Worm (Caenorhabditis elegans): ENCODE results near the gene F35D11.1.

The F35D11.1 gene

DNA sequence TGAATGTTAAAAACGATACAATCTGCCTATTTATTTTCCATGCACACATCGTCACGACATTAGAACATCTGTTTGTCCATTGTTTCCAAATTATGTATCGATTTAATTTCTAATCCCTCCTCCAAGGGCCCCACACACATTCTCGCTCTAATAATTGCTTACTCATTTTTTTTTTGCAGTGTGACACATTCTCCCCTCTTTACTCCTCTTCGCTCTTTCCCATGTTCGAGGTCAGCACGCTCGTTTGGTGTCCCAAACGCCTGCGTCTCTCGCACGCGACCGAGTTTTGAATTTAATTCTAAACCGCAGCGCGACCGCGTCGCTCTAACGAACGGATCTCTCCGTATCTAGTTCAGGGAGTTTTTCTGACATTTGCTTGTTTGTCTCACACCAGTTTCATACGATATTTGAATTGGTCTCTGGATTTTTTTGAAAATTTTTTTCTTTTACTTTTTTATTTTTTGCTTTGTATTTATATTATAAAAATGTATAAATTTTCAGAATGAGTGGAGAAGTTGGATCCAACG lies 45.9 kb downstream of the F35D11.1 start, which contains the start of the genes clec-140 and hmg-11 (continued):
- no peak for TF ChIP-seq ceh-100 (GFP tag; IDR thresholded peaks at IDR 0.05)
- no peak for TF ChIP-seq madf-8 (GFP tag; conservative IDR thresholded peaks at IDR 0.05)
- no peak for TF ChIP-seq hmg-20 (GFP tag; IDR thresholded peaks at IDR 0.05)
- TF ChIP-seq chd-7 (tag; optimal IDR thresholded peaks at IDR 0.05) = no peak
- TF ChIP-seq F52B5.7 (tag; optimal IDR thresholded peaks at IDR 0.05) = no peak
- TF ChIP-seq nfya-1 (tag; optimal IDR thresholded peaks at IDR 0.05; ENCODE audit: borderline replicate concordance, insufficient read depth) = no peak
- no peak for TF ChIP-seq F37B4.10 (GFP tag; IDR thresholded peaks at IDR 0.05)
- TF ChIP-seq dox-1 (GFP tag; IDR thresholded peaks at IDR 0.05) = peak; percentile 66
- no peak for TF ChIP-seq hsf-1 (GFP tag; IDR thresholded peaks at IDR 0.05)
- no peak for TF ChIP-seq gei-17 (GFP tag; optimal IDR thresholded peaks at IDR 0.05)
- TF ChIP-seq die-1 (tag; optimal IDR thresholded peaks at IDR 0.05) = peak; percentile 7
- no peak for TF ChIP-seq ceh-40 (GFP tag; IDR thresholded peaks at IDR 0.05)
- TF ChIP-seq hlh-12 (tag; optimal IDR thresholded peaks at IDR 0.05) = no peak
- TF ChIP-seq egl-44 (GFP tag; IDR thresholded peaks at IDR 0.05) = 0 out of 2 replicates have a peak, but pooled peaks have one; percentile 33
- no peak for TF ChIP-seq Y53F4B.3 (GFP tag; IDR thresholded peaks at IDR 0.05)
- no peak for TF ChIP-seq dpl-1 (GFP tag; optimal IDR thresholded peaks at IDR 0.05)
- no peak for TF ChIP-seq dpff-1 (tag; optimal IDR thresholded peaks at IDR 0.05)
- TF ChIP-seq lin-40 (tag; optimal IDR thresholded peaks at IDR 0.05) = no peak
- TF ChIP-seq ztf-22 (GFP tag; optimal IDR thresholded peaks at IDR 0.05) = no peak

DNA sequence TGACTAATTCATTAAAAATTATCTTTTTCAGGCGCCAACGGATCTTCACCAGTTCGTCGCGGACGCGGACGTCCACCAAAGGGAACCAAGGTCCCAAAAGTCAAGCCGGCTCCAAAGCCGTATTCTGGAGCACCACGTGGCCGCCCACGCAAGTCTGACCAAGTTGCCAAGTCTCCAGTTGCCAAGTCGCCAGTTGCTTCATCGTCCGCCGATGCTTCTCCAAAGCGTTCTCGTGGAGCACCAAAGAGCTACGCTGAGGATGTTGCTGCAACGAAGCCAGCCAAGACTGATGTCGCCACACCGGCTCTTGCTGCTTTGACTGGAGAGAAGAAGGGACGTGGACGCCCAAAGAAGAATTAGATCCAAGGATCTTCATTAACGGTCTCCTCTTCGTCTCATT lies 46.5 kb downstream of the F35D11.1 start:
- TF ChIP-seq lin-35 (GFP tag; optimal IDR thresholded peaks at IDR 0.05) (no peak), zfh-2 (GFP tag; conservative IDR thresholded peaks at IDR 0.05) (peak; percentile 64)

- no peak for TF ChIP-seq ceh-58 (GFP tag; IDR thresholded peaks at IDR 0.05)
- TF ChIP-seq ztf-3 (GFP tag; optimal IDR thresholded peaks at IDR 0.05) = no peak
- no peak for TF ChIP-seq madf-8 (GFP tag; conservative IDR thresholded peaks at IDR 0.05)
- TF ChIP-seq egl-18 (GFP tag; IDR thresholded peaks at IDR 0.05) = no peak
- TF ChIP-seq tlf-1 (GFP tag; optimal IDR thresholded peaks at IDR 0.05) = no peak
- no peak for TF ChIP-seq ceh-79 (tag; optimal IDR thresholded peaks at IDR 0.05)
- TF ChIP-seq B0261.1 (tag; optimal IDR thresholded peaks at IDR 0.05) = no peak
- TF ChIP-seq gei-17 (GFP tag; optimal IDR thresholded peaks at IDR 0.05) = no peak
- no peak for TF ChIP-seq F52B5.7 (tag; optimal IDR thresholded peaks at IDR 0.05)
- TF ChIP-seq nfyb-1 (GFP tag; IDR thresholded peaks at IDR 0.05) = no peak
- no peak for TF ChIP-seq zim-3 (tag; optimal IDR thresholded peaks at IDR 0.05)
These were observed 47.0 kb downstream of the F35D11.1 start for ce11 chrII:4673670-4674069.

DNA sequence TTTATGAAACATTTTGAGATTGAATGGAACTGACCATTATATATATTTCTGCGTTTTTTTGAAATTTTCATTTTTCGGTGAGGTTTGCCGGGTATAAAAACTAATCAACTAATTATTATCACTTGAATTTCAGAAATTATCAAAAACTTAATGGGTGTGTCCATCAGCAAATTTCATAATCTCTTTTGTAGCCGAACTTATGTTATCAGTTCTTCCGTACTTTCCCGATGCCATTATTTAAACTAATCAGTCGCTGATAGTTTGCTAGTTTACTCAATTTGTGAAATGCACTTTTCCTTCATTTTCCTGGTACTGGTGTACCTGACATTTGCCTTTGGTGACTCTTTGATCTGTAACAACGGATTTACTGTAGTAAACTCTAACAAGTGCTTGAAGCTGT lies 47.5 kb downstream of the F35D11.1 start:
- no peak for TF ChIP-seq let-526 (GFP tag; IDR thresholded peaks at IDR 0.05)
- TF ChIP-seq nhr-80 (tag; optimal IDR thresholded peaks at IDR 0.05) = peak; percentile 74

- TF ChIP-seq zfh-2 (GFP tag; conservative IDR thresholded peaks at IDR 0.05) (no peak), akir-1 (GFP tag; optimal IDR thresholded peaks at IDR 0.05) (no peak), nhr-120 (GFP tag; IDR thresholded peaks at IDR 0.05) (no peak), egrh-3 (GFP tag; IDR thresholded peaks at IDR 0.05) (no peak), nhr-27 (tag; optimal IDR thresholded peaks at IDR 0.05) (no peak), K11D2.4 (GFP tag; IDR thresholded peaks at IDR 0.05) (no peak), hrde-1 (tag; optimal IDR thresholded peaks at IDR 0.05; ENCODE audit: borderline replicate concordance) (no peak), nfyb-1 (GFP tag; IDR thresholded peaks at IDR 0.05) (no peak), lir-1 (GFP tag; conservative IDR thresholded peaks at IDR 0.05) (no peak), B0019.2 (GFP tag; conservative IDR thresholded peaks at IDR 0.05) (no peak), Y53F4B.3 (GFP tag; IDR thresholded peaks at IDR 0.05) (no peak), madf-8 (GFP tag; conservative IDR thresholded peaks at IDR 0.05) (no peak), tbp1 (GFP tag; optimal IDR thresholded peaks at IDR 0.05) (no peak), aptf-3 (GFP tag; IDR thresholded peaks at IDR 0.05) (no peak), dox-1 (GFP tag; IDR thresholded peaks at IDR 0.05) (no peak), ama-1 (optimal IDR thresholded peaks at IDR 0.05) (no peak), ama-1 (GFP tag; optimal IDR thresholded peaks at IDR 0.05) (no peak), him-1 (tag; optimal IDR thresholded peaks at IDR 0.05) (no peak)
These were observed 48.8 kb downstream of the F35D11.1 start, which contains the start of gene T05A7.3 for ce11 chrII:4675481-4675880. Gene T05A7.3 (plus strand): TSS chrII:4675781.

Data from whole organism, young adult.